Fruit fly (Drosophila melanogaster): ENCODE data around the gene CG13893.

The CG13893 gene

dm6 chr3L:593102-593501 lies 10.7 kb downstream of the CG13893 start, which contains the start of gene MED14:
MED14 (plus strand) TSS chr3L:593246.
- TF ChIP-seq cic (GFP tag; optimal IDR thresholded peaks at IDR 0.05), result no peak
- peak; percentile 50 for TF ChIP-seq tj (GFP tag; optimal IDR thresholded peaks at IDR 0.05)
- TF ChIP-seq bab1 (GFP tag; optimal IDR thresholded peaks at IDR 0.05), result peak; percentile 56

- no peak for TF ChIP-seq toe (GFP tag; optimal IDR thresholded peaks at IDR 0.05)
- TF ChIP-seq CG5204 (GFP tag; optimal IDR thresholded peaks at IDR 0.05), result no peak
- no peak for TF ChIP-seq Mnt (GFP tag; optimal IDR thresholded peaks at IDR 0.05)
- TF ChIP-seq CG12768 (GFP tag; optimal IDR thresholded peaks at IDR 0.05), result no peak
- TF ChIP-seq CG14711 (tag; optimal IDR thresholded peaks at IDR 0.05), result no peak
- TF ChIP-seq CG1620 (GFP tag; optimal IDR thresholded peaks at IDR 0.05), result no peak
- no peak for TF ChIP-seq tj (GFP tag; optimal IDR thresholded peaks at IDR 0.05)
- no peak for TF ChIP-seq cnc (optimal IDR thresholded peaks at IDR 0.05)
- TF ChIP-seq bab1 (GFP tag; optimal IDR thresholded peaks at IDR 0.05), result no peak
- no peak for TF ChIP-seq pad (GFP tag; optimal IDR thresholded peaks at IDR 0.05)
- TF ChIP-seq CG7045 (GFP tag; optimal IDR thresholded peaks at IDR 0.05), result no peak
- no peak for TF ChIP-seq CG7101 (tag; optimal IDR thresholded peaks at IDR 0.05)
- TF ChIP-seq ovo (GFP tag; optimal IDR thresholded peaks at IDR 0.05), result no peak
- TF ChIP-seq CG11617 (GFP tag; optimal IDR thresholded peaks at IDR 0.05), result no peak
- TF ChIP-seq cic (GFP tag; optimal IDR thresholded peaks at IDR 0.05), result no peak
- no peak for TF ChIP-seq Clk (GFP tag; optimal IDR thresholded peaks at IDR 0.05)
- no peak for TF ChIP-seq kay (GFP tag; ENCODE audit: borderline replicate concordance)
- no peak for TF ChIP-seq Crg-1 (GFP tag; optimal IDR thresholded peaks at IDR 0.05)
These were observed 11.6 kb downstream of the CG13893 start for dm6 chr3L:592251-592650.

- no peak for TF ChIP-seq ovo (GFP tag; optimal IDR thresholded peaks at IDR 0.05)
- TF ChIP-seq CG7045 (GFP tag; optimal IDR thresholded peaks at IDR 0.05), result no peak
- TF ChIP-seq Clk (GFP tag; optimal IDR thresholded peaks at IDR 0.05), result no peak
- TF ChIP-seq CG1620 (GFP tag; optimal IDR thresholded peaks at IDR 0.05), result no peak
- no peak for TF ChIP-seq pad (GFP tag; optimal IDR thresholded peaks at IDR 0.05)
- no peak for TF ChIP-seq toe (GFP tag; optimal IDR thresholded peaks at IDR 0.05)
- no peak for TF ChIP-seq CG7101 (tag; optimal IDR thresholded peaks at IDR 0.05)
- TF ChIP-seq tj (GFP tag; optimal IDR thresholded peaks at IDR 0.05), result no peak
- no peak for TF ChIP-seq cic (GFP tag; optimal IDR thresholded peaks at IDR 0.05)
These were observed 12.4 kb downstream of the CG13893 start for dm6 chr3L:591370-591769.

- peak; percentile 35 for TF ChIP-seq CG1620 (GFP tag; optimal IDR thresholded peaks at IDR 0.05)
- TF ChIP-seq pad (GFP tag; optimal IDR thresholded peaks at IDR 0.05), result peak; percentile 19
- peak; percentile 10 for TF ChIP-seq Mnt (GFP tag; optimal IDR thresholded peaks at IDR 0.05)
- no peak for TF ChIP-seq cic (GFP tag; optimal IDR thresholded peaks at IDR 0.05)
- no peak for TF ChIP-seq cnc (optimal IDR thresholded peaks at IDR 0.05)
- no peak for TF ChIP-seq kay (GFP tag; ENCODE audit: borderline replicate concordance)
- peak; percentile 4 for TF ChIP-seq Clk (GFP tag; optimal IDR thresholded peaks at IDR 0.05)
- peak; percentile 28 for TF ChIP-seq CG14711 (tag; optimal IDR thresholded peaks at IDR 0.05)
- TF ChIP-seq bab1 (GFP tag; optimal IDR thresholded peaks at IDR 0.05), result no peak
- TF ChIP-seq CG7101 (tag; optimal IDR thresholded peaks at IDR 0.05), result peak; percentile 66
- TF ChIP-seq CG5204 (GFP tag; optimal IDR thresholded peaks at IDR 0.05), result no peak
- no peak for TF ChIP-seq CG11617 (GFP tag; optimal IDR thresholded peaks at IDR 0.05)
- no peak for TF ChIP-seq CG12768 (GFP tag; optimal IDR thresholded peaks at IDR 0.05)
- TF ChIP-seq toe (GFP tag; optimal IDR thresholded peaks at IDR 0.05), result peak; percentile 60
- peak; percentile 44 for TF ChIP-seq CG33017 (tag; optimal IDR thresholded peaks at IDR 0.05)
- peak; percentile 40 for TF ChIP-seq CG7045 (GFP tag; optimal IDR thresholded peaks at IDR 0.05)
- no peak for TF ChIP-seq ovo (GFP tag; optimal IDR thresholded peaks at IDR 0.05)
- no peak for TF ChIP-seq Crg-1 (GFP tag; optimal IDR thresholded peaks at IDR 0.05)
- TF ChIP-seq tj (GFP tag; optimal IDR thresholded peaks at IDR 0.05), result no peak
- peak; percentile 66 for TF ChIP-seq Hr96 (GFP tag; optimal IDR thresholded peaks at IDR 0.05)
These were observed 14.2 kb downstream of the CG13893 start for dm6 chr3L:589290-590281.

dm6 chr3L:589174-589289 lies 14.8 kb downstream of the CG13893 start, which contains the start of gene Kah:
Kah (minus strand) TSS chr3L:589274.
- TF ChIP-seq CG7045 (GFP tag; optimal IDR thresholded peaks at IDR 0.05) (no peak), Crg-1 (GFP tag; optimal IDR thresholded peaks at IDR 0.05) (no peak), CG12768 (GFP tag; optimal IDR thresholded peaks at IDR 0.05) (no peak), CG33017 (tag; optimal IDR thresholded peaks at IDR 0.05) (no peak), tj (GFP tag; optimal IDR thresholded peaks at IDR 0.05) (no peak), kay (GFP tag; ENCODE audit: borderline replicate concordance) (no peak), Mnt (GFP tag; optimal IDR thresholded peaks at IDR 0.05) (no peak), CG7101 (tag; optimal IDR thresholded peaks at IDR 0.05) (no peak), CG11617 (GFP tag; optimal IDR thresholded peaks at IDR 0.05) (no peak), CG14711 (tag; optimal IDR thresholded peaks at IDR 0.05) (no peak), bab1 (GFP tag; optimal IDR thresholded peaks at IDR 0.05) (no peak), cnc (optimal IDR thresholded peaks at IDR 0.05) (no peak), CG5204 (GFP tag; optimal IDR thresholded peaks at IDR 0.05) (no peak), toe (GFP tag; optimal IDR thresholded peaks at IDR 0.05) (no peak), ovo (GFP tag; optimal IDR thresholded peaks at IDR 0.05) (no peak), Clk (GFP tag; optimal IDR thresholded peaks at IDR 0.05) (no peak), cic (GFP tag; optimal IDR thresholded peaks at IDR 0.05) (no peak), pad (GFP tag; optimal IDR thresholded peaks at IDR 0.05) (no peak), Hr96 (GFP tag; optimal IDR thresholded peaks at IDR 0.05) (no peak), CG1620 (GFP tag; optimal IDR thresholded peaks at IDR 0.05) (no peak)

DNA sequence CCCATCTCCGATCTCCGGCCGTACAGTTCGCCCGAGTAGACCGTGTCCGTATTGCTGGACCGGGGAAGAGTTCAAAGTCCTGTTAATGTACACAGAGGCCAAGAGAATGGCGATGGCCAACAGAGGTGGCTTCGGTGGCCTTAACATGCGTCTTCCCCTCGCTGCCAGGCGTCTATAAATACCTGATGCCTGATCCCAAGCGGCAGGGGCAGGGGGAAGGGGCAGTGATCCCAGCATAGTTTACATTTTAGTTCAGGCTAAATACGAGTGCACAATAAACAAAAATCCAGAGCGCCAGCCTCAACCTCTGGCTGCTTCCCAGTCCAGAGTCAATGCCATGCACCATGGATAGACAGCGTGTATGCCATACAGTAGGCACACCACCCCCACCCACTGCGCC lies 16.0 kb downstream of the CG13893 start:
- TF ChIP-seq CG7045 (GFP tag; optimal IDR thresholded peaks at IDR 0.05) (no peak), Mnt (GFP tag; optimal IDR thresholded peaks at IDR 0.05) (no peak), toe (GFP tag; optimal IDR thresholded peaks at IDR 0.05) (no peak), CG11617 (GFP tag; optimal IDR thresholded peaks at IDR 0.05) (no peak), Hr96 (GFP tag; optimal IDR thresholded peaks at IDR 0.05) (no peak), Clk (GFP tag; optimal IDR thresholded peaks at IDR 0.05) (no peak), CG7101 (tag; optimal IDR thresholded peaks at IDR 0.05) (no peak), ovo (GFP tag; optimal IDR thresholded peaks at IDR 0.05) (no peak), cic (GFP tag; optimal IDR thresholded peaks at IDR 0.05) (no peak), CG1620 (GFP tag; optimal IDR thresholded peaks at IDR 0.05) (no peak), pad (GFP tag; optimal IDR thresholded peaks at IDR 0.05) (no peak), cnc (optimal IDR thresholded peaks at IDR 0.05) (no peak), CG14711 (tag; optimal IDR thresholded peaks at IDR 0.05) (no peak), Crg-1 (GFP tag; optimal IDR thresholded peaks at IDR 0.05) (no peak), tj (GFP tag; optimal IDR thresholded peaks at IDR 0.05) (no peak), CG33017 (tag; optimal IDR thresholded peaks at IDR 0.05) (no peak)

Measured in whole organism, adult.